Fruit fly (Drosophila melanogaster): ENCODE data around the gene CG13024.

Gene CG13024

DNA sequence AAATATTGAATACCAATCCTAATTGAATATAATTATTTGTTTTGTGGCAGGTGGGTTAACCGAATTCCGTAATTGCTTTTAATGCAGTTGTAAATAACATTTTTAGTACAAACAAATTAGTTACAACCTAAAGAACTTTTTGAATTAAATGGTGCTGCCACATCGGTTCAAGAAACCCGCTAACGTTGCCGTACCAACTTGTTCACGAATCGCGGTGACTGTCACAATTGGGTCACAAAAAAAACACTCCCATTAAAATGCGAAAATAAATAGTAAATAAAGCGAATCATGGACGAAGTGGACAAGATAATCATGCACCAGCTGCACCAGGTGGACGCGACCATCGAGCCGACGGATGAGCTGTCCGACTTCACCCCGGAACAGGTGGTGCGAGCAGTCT, 34.1 kb upstream of the CG13024 start, which contains the start of gene CG9951:
TSS of gene CG9951 (plus strand) at position 207 of the 400 bp plus-strand sequence.
- no peak for TF ChIP-seq cnc (optimal IDR thresholded peaks at IDR 0.05)
- TF ChIP-seq toe (GFP tag; optimal IDR thresholded peaks at IDR 0.05), result no peak
- no peak for TF ChIP-seq CG14711 (tag; optimal IDR thresholded peaks at IDR 0.05)
- peak; percentile 6 for TF ChIP-seq bab1 (GFP tag; optimal IDR thresholded peaks at IDR 0.05)
- TF ChIP-seq ovo (GFP tag; optimal IDR thresholded peaks at IDR 0.05), result no peak

DNA sequence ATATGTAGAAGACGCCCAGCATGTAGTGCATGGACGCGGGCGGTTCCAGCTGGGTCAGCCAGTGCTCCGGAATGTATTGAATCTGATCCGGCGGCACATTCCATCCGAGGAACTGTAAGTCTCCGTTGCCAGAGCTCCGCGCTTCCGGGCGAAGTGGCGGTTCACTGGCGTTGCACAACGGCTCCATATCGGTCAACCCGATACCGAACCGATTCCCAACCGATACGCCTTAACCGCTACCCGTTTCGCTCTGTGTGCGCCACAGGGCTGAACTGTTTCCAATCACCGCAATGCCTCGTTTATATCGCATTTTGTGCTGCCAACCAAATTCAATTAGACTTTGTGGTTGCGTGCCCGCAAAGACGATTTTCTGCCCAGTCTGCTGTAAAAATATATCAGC, 33.4 kb upstream of the CG13024 start, which contains the start of gene Rh4:
TSS of gene Rh4 (minus strand) at position 234 of the 400 bp plus-strand sequence.
- no peak for TF ChIP-seq tj (GFP tag; optimal IDR thresholded peaks at IDR 0.05)
- no peak for TF ChIP-seq CG12768 (GFP tag; optimal IDR thresholded peaks at IDR 0.05)
- TF ChIP-seq pad (GFP tag; optimal IDR thresholded peaks at IDR 0.05), result no peak
- TF ChIP-seq kay (GFP tag; ENCODE audit: borderline replicate concordance), result no peak
- TF ChIP-seq Clk (GFP tag; optimal IDR thresholded peaks at IDR 0.05), result no peak
- TF ChIP-seq cic (GFP tag; optimal IDR thresholded peaks at IDR 0.05), result no peak
- no peak for TF ChIP-seq CG11617 (GFP tag; optimal IDR thresholded peaks at IDR 0.05)
- no peak for TF ChIP-seq CG14711 (tag; optimal IDR thresholded peaks at IDR 0.05)
- no peak for TF ChIP-seq Crg-1 (GFP tag; optimal IDR thresholded peaks at IDR 0.05)
- TF ChIP-seq bab1 (GFP tag; optimal IDR thresholded peaks at IDR 0.05), result no peak
- TF ChIP-seq CG1620 (GFP tag; optimal IDR thresholded peaks at IDR 0.05), result no peak
- no peak for TF ChIP-seq CG5204 (GFP tag; optimal IDR thresholded peaks at IDR 0.05)
- TF ChIP-seq CG7101 (tag; optimal IDR thresholded peaks at IDR 0.05), result no peak
- TF ChIP-seq Mnt (GFP tag; optimal IDR thresholded peaks at IDR 0.05), result no peak

DNA sequence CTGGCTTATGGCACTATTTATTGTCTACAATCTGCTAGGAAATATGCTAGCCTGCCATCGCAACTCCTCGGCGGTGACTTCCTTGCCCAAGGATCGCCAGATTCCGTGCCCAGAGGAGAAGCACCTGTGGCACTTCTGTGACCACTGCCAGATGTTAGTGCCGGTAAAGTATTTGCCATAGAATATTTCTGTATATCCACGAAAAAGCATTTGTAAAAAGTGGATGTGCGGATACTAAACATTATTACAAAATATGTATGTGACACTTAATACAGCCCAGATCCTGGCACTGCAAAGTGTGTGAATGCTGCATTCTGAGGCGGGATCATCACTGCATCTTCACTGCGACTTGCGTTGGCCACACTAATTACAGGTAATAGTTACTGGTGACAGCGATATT, 32.0 kb upstream of the CG13024 start:
- TF ChIP-seq ovo (GFP tag; optimal IDR thresholded peaks at IDR 0.05) (no peak), toe (GFP tag; optimal IDR thresholded peaks at IDR 0.05) (no peak), pad (GFP tag; optimal IDR thresholded peaks at IDR 0.05) (no peak), CG1620 (GFP tag; optimal IDR thresholded peaks at IDR 0.05) (no peak), Mnt (GFP tag; optimal IDR thresholded peaks at IDR 0.05) (no peak), CG11617 (GFP tag; optimal IDR thresholded peaks at IDR 0.05) (no peak), cnc (optimal IDR thresholded peaks at IDR 0.05) (no peak), bab1 (GFP tag; optimal IDR thresholded peaks at IDR 0.05) (no peak), CG12768 (GFP tag; optimal IDR thresholded peaks at IDR 0.05) (no peak), Crg-1 (GFP tag; optimal IDR thresholded peaks at IDR 0.05) (no peak), cic (GFP tag; optimal IDR thresholded peaks at IDR 0.05) (no peak), Hr96 (GFP tag; optimal IDR thresholded peaks at IDR 0.05) (no peak), tj (GFP tag; optimal IDR thresholded peaks at IDR 0.05) (no peak), CG7045 (GFP tag; optimal IDR thresholded peaks at IDR 0.05) (no peak)

DNA sequence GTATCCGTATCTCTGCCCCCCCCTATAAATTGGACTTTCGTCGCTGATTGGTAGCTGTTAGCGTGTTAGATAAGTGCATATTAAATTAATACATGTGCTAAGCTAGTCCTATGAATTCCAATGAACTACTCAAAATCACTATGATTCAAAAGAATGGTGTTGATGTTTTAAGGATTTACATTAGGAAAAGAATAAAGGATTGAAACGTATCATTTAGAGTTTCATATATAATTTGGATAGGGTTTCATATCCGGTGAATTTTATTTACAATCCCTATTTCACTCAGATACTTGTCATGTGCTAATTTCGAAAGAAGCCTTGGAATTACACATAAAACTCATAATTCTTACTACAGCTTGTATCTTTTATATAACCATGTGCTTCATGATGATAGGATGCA, 31.4 kb upstream of the CG13024 start, which contains the start of gene CG13029:
TSS of gene CG13029 (plus strand) at position 301 of the 400 bp plus-strand sequence.
- TF ChIP-seq Clk (GFP tag; optimal IDR thresholded peaks at IDR 0.05), result no peak
- TF ChIP-seq Hr96 (GFP tag; optimal IDR thresholded peaks at IDR 0.05), result no peak
- no peak for TF ChIP-seq CG1620 (GFP tag; optimal IDR thresholded peaks at IDR 0.05)
- TF ChIP-seq tj (GFP tag; optimal IDR thresholded peaks at IDR 0.05), result no peak
- TF ChIP-seq toe (GFP tag; optimal IDR thresholded peaks at IDR 0.05), result no peak
- TF ChIP-seq pad (GFP tag; optimal IDR thresholded peaks at IDR 0.05), result no peak
- TF ChIP-seq CG11617 (GFP tag; optimal IDR thresholded peaks at IDR 0.05), result no peak
- TF ChIP-seq CG14711 (tag; optimal IDR thresholded peaks at IDR 0.05), result no peak
- TF ChIP-seq kay (GFP tag; ENCODE audit: borderline replicate concordance), result no peak
- TF ChIP-seq CG7101 (tag; optimal IDR thresholded peaks at IDR 0.05), result no peak
- TF ChIP-seq CG5204 (GFP tag; optimal IDR thresholded peaks at IDR 0.05), result no peak
- TF ChIP-seq cnc (optimal IDR thresholded peaks at IDR 0.05), result no peak
- no peak for TF ChIP-seq Crg-1 (GFP tag; optimal IDR thresholded peaks at IDR 0.05)
- TF ChIP-seq CG33017 (tag; optimal IDR thresholded peaks at IDR 0.05), result no peak

DNA sequence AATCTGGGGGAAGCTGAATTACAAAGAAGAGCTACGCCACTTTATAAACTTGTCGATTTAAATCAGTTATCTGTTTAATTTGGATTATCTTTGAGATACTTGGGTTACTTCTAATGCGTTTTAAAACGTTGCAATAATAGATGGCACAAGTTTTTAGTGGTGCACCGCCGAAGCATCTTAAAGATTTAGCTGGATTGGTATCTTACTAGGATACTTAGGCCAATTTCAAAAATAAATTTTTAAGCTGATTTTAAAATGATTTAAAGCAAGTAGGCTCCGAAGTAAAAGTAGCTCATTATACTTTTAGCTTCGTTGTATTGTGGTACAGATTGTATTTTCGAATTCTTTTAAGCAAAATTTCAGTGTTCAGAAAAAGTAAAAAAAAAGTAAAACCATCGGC, 29.9 kb upstream of the CG13024 start, which contains the start of gene sinah:
TSS of gene sinah (plus strand) at position 301 of the 400 bp plus-strand sequence.
- TF ChIP-seq tj (GFP tag; optimal IDR thresholded peaks at IDR 0.05), result no peak
- no peak for TF ChIP-seq ovo (GFP tag; optimal IDR thresholded peaks at IDR 0.05)
- TF ChIP-seq CG33017 (tag; optimal IDR thresholded peaks at IDR 0.05), result no peak
- no peak for TF ChIP-seq CG1620 (GFP tag; optimal IDR thresholded peaks at IDR 0.05)
- no peak for TF ChIP-seq CG14711 (tag; optimal IDR thresholded peaks at IDR 0.05)
- TF ChIP-seq toe (GFP tag; optimal IDR thresholded peaks at IDR 0.05), result no peak
- TF ChIP-seq CG7101 (tag; optimal IDR thresholded peaks at IDR 0.05), result no peak
- no peak for TF ChIP-seq kay (GFP tag; ENCODE audit: borderline replicate concordance)
- no peak for TF ChIP-seq CG11617 (GFP tag; optimal IDR thresholded peaks at IDR 0.05)
- TF ChIP-seq Hr96 (GFP tag; optimal IDR thresholded peaks at IDR 0.05), result no peak
- no peak for TF ChIP-seq CG5204 (GFP tag; optimal IDR thresholded peaks at IDR 0.05)
- no peak for TF ChIP-seq Clk (GFP tag; optimal IDR thresholded peaks at IDR 0.05)
- TF ChIP-seq bab1 (GFP tag; optimal IDR thresholded peaks at IDR 0.05), result no peak

DNA sequence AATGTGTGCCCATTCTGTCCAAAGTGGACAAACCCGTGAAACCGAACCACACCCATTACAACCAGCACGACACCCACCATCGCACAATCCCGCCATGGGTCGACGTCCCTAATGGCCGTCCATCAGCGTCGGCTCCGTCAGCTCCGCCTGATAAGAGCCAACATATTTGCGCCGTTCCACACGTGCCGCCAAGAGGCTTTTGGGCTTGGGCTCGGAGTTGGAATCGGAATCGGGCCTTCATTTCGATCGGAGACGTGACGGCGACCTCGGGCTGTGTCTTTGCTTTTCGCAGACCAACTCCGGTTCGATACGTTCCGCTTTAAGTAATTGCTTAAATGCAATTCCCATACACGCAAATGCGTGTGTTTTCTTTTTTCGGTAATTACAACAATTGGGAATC, 26.4 kb upstream of the CG13024 start:
- TF ChIP-seq ovo (GFP tag; optimal IDR thresholded peaks at IDR 0.05), result no peak
- no peak for TF ChIP-seq toe (GFP tag; optimal IDR thresholded peaks at IDR 0.05)
- no peak for TF ChIP-seq Hr96 (GFP tag; optimal IDR thresholded peaks at IDR 0.05)
- TF ChIP-seq CG5204 (GFP tag; optimal IDR thresholded peaks at IDR 0.05), result no peak
- no peak for TF ChIP-seq CG1620 (GFP tag; optimal IDR thresholded peaks at IDR 0.05)
- TF ChIP-seq pad (GFP tag; optimal IDR thresholded peaks at IDR 0.05), result no peak
- TF ChIP-seq CG11617 (GFP tag; optimal IDR thresholded peaks at IDR 0.05), result no peak
- TF ChIP-seq CG7045 (GFP tag; optimal IDR thresholded peaks at IDR 0.05), result no peak

Data from whole organism, adult.